Fruit fly (Drosophila melanogaster) whole organism, adult: ENCODE measurements around the gene zfh1.

ENCODE experiments used
- CG11617 ChIP-seq: fragments of 200-800 bp; sonication (Bioruptor generic); optimal IDR thresholded peaks from 2 replicates; lab custom pipeline; 2017; ENCODE audit warnings: mild to moderate bottlenecking, missing biosample characterization, missing genetic modification reagents, missing genetic modification characterization
- CG12768 ChIP-seq: fragments of 200-800 bp; sonication (Bioruptor generic); optimal IDR thresholded peaks from 2 replicates; lab custom pipeline; 2017; ENCODE audit warnings: missing biosample characterization, missing genetic modification characterization, mild to moderate bottlenecking, moderate library complexity, missing genetic modification reagents
- CG14711 ChIP-seq: fragments of 200-800 bp; sonication (Bioruptor generic); optimal IDR thresholded peaks from 2 replicates; lab custom pipeline; 2018; ENCODE audit warnings: missing biosample characterization, mild to moderate bottlenecking, missing genetic modification characterization, moderate library complexity
- CG1620 ChIP-seq: fragments of 200-800 bp; sonication (Bioruptor generic); optimal IDR thresholded peaks from 2 replicates; lab custom pipeline; 2016; ENCODE audit warnings: missing biosample characterization, missing genetic modification characterization
- CG33017 ChIP-seq: fragments of 200-800 bp; sonication (Bioruptor generic); optimal IDR thresholded peaks from 2 replicates; lab custom pipeline; 2018; ENCODE audit warnings: missing biosample characterization, mild to moderate bottlenecking, missing genetic modification characterization, moderate library complexity
- CG5204 ChIP-seq: fragments of 200-800 bp; sonication (Bioruptor generic); optimal IDR thresholded peaks from 2 replicates; lab custom pipeline; 2016; ENCODE audit warnings: missing biosample characterization, missing genetic modification characterization
- CG7045 ChIP-seq: fragments of 200-800 bp; sonication (Bioruptor generic); optimal IDR thresholded peaks from 2 replicates; lab custom pipeline; 2017; ENCODE audit warnings: missing biosample characterization, mild to moderate bottlenecking, missing genetic modification characterization
- CG7101 ChIP-seq: fragments of 200-800 bp; sonication (Bioruptor generic); optimal IDR thresholded peaks from 2 replicates; lab custom pipeline; 2018; ENCODE audit warnings: missing biosample characterization, mild to moderate bottlenecking, missing genetic modification characterization, moderate library complexity
- Clk ChIP-seq: fragments of 200-800 bp; sonication (Bioruptor generic); optimal IDR thresholded peaks from 2 replicates; lab custom pipeline; 2017; ENCODE audit warnings: missing biosample characterization, missing genetic modification characterization
- Crg-1 ChIP-seq: fragments of 200-800 bp; sonication (Bioruptor generic); optimal IDR thresholded peaks from 2 replicates; lab custom pipeline; 2016; ENCODE audit warnings: missing biosample characterization, missing genetic modification characterization
- Hr96 ChIP-seq: fragments of 200-800 bp; sonication (Bioruptor generic); optimal IDR thresholded peaks from 2 replicates; lab custom pipeline; 2016; ENCODE audit warnings: missing biosample characterization, missing genetic modification characterization
- Mnt ChIP-seq: fragments of 200-800 bp; sonication (Bioruptor generic); optimal IDR thresholded peaks from 2 replicates; lab custom pipeline; 2016; ENCODE audit warnings: missing biosample characterization, mild to moderate bottlenecking, missing genetic modification characterization
- bab1 ChIP-seq: fragments of 200-800 bp; sonication (Bioruptor generic); optimal IDR thresholded peaks from 3 replicates; lab custom pipeline; 2019; ENCODE audit warnings: missing biosample characterization, mild to moderate bottlenecking, missing genetic modification characterization, moderate library complexity
- cic ChIP-seq: fragments of 200-800 bp; sonication (Bioruptor generic); optimal IDR thresholded peaks from 2 replicates; lab custom pipeline; 2017; ENCODE audit warnings: missing biosample characterization, mild to moderate bottlenecking, missing genetic modification characterization, moderate library complexity
- cnc ChIP-seq, 2 experiments: fragments of >200 bp; optimal IDR thresholded peaks; 2 replicates each; lab custom pipeline; 2017
- kay ChIP-seq: fragments of 200-800 bp; sonication (Bioruptor generic); peaks from one replicate; lab custom pipeline; 2016; ENCODE audit warnings: missing biosample characterization, missing genetic modification characterization, borderline replicate concordance
- ovo ChIP-seq: fragments of 200-800 bp; sonication (Bioruptor generic); optimal IDR thresholded peaks from 2 replicates; lab custom pipeline; 2016; ENCODE audit warnings: missing biosample characterization, missing genetic modification characterization
- pad ChIP-seq: fragments of 200-800 bp; sonication (Bioruptor generic); optimal IDR thresholded peaks from 3 replicates; lab custom pipeline; 2017; ENCODE audit warnings: missing biosample characterization, missing genetic modification characterization, mild to moderate bottlenecking, moderate library complexity, missing genetic modification reagents
- tj ChIP-seq: fragments of 200-800 bp; sonication (Bioruptor generic); optimal IDR thresholded peaks from 3 replicates; lab custom pipeline; 2017; ENCODE audit warnings: missing biosample characterization, mild to moderate bottlenecking, missing genetic modification characterization, moderate library complexity
- toe ChIP-seq: fragments of 200-800 bp; sonication (Bioruptor generic); optimal IDR thresholded peaks from 2 replicates; lab custom pipeline; 2016; ENCODE audit warnings: missing biosample characterization, missing genetic modification characterization

The zfh1 gene

DNA sequence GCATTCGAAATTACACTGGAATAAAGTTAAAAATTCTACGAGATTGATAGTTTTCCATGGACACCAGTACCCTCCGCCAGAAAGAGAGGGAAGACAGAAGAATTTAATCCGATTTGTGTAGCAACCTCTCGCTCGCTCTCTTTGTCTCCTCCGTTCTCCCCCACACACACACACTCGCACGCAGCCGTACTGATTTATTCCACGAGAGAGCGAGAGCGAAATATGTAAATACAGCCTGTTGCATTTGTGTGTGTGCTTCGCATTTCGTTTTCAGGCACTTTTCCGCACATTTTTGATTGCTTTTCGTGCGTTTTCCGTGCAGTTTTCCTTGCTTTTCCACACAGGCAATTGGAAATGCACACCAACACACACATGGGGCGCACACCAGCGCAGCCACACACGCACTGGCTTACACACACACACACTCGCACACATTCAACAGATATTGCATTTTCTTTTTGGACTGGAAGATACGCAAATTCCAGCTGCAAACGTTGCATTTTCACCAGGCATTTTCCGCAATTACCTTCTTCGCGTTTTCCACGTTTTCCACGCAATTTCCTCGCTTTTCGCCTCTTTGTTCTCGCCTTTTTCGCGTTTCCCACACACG is 40.1 kb downstream of the zfh1 start:
- no peak for TF ChIP-seq Crg-1 (GFP tag; lab: Kevin White, UChicago)
- peak; percentile 36 for TF ChIP-seq pad (GFP tag; lab: Kevin White, UChicago)
- TF ChIP-seq kay (GFP tag; lab: Kevin White, UChicago) = no peak
- TF ChIP-seq CG7101 (tag; lab: Kevin White, UChicago) = no peak
- peak; percentile 74 for TF ChIP-seq tj (GFP tag; lab: Kevin White, UChicago)
- TF ChIP-seq cic (GFP tag; lab: Kevin White, UChicago) = peak; percentile 22

DNA sequence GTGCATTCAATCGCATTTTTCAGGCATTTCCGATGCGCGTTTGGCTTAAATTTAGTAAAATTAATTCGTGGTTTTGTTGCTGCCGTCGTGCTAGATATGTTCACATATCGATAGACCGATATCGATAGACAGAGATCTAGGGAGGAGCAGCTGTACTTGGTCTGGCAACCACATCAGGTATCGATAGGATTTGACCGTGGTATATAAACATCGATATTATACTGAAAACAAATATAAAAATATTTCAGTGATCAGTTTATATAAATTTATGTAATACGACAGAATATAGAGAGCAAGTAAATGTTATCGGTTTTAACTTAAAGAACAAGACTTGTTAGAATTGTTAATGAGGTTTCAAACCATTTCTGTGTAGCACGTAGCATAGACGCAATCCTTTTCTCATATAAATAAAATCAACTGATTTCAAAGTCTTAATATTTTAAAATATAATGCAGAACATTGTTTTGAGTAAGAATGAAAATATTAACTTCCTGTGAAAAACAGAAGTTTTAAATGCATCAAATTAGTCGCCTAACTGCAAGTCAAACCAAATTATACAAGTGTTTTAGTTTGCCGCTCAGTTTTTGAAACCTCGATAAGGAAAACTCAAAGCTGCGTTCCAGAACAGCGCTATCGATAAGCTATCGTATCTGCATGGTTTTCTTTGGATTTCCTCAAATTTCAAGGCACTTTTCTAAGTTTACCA is 40.9 kb downstream of the zfh1 start, which contains the start of the genes wts and dj-1beta:
wts (minus strand) TSS at position 130 of the 706 bp plus-strand sequence.
dj-1beta (plus strand) TSS at position 628 of the 706 bp plus-strand sequence.
- TF ChIP-seq toe (GFP tag; lab: Kevin White, UChicago) = peak; percentile 11
- peak; percentile 14 for TF ChIP-seq Hr96 (GFP tag; lab: Kevin White, UChicago)
- peak; percentile 16 for TF ChIP-seq CG1620 (GFP tag; lab: Kevin White, UChicago)
- TF ChIP-seq CG7101 (tag; lab: Kevin White, UChicago) = peak; percentile 6
- peak; percentile 64 for TF ChIP-seq kay (GFP tag; lab: Kevin White, UChicago)
- TF ChIP-seq CG5204 (GFP tag; lab: Kevin White, UChicago) = no peak
- TF ChIP-seq bab1 (GFP tag; lab: Kevin White, UChicago) = no peak

DNA sequence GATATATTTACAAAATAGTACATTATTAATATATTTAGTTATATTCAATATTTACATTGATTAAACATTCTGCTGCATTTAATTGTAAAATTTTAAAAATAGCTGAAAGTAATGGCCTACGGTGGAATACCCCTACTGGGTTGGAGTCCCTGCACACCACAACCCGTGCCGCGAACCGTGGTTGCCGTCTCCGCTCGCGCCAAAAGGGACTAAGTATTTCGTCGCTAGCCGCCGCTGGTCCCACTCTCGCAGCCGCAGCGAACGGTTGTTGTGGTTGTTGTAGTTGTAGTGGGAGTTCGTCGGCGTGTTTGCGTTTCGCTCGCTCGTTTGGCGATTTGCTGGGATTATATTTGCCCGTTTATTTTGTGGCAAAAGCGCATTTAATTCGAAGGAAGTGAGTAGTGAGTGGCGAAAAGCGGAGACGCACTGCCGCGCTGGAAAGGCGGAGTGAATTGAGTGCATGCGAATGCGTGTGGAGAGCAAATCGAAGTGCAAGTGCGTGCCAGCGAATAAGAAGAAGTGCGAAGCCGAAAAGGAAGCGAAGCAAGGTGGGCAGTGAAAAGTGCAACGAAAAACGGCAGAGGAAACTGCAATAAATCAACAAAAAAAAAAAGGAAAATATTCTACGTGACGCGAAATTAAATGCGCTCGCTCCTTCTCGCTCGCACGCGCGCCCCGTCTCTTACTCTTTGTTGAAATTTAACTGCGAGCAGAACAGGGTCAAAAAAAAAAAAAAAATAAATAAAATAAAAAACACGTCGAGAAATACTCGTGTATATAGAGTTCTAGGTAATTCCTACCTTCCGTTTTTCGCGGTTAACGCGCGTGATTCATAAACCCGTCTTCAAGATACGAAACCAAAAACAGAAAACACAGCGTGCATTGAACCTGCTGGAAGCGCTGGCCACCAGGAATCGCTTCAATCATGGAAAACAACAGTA is 42.9 kb downstream of the zfh1 start, which contains the start of gene cindr:
cindr (plus strand) TSS at position 272 of the 941 bp plus-strand sequence.
- TF ChIP-seq CG7101 (tag; lab: Kevin White, UChicago) (peak; percentile 51), cnc (optimal IDR thresholded peaks at IDR 0.05; lab: Kevin White, UChicago) (no peak), toe (GFP tag; lab: Kevin White, UChicago) (no peak), kay (GFP tag; lab: Kevin White, UChicago) (peak; percentile 87), CG12768 (GFP tag; lab: Kevin White, UChicago) (no peak), CG14711 (tag; lab: Kevin White, UChicago) (peak; percentile 14), CG33017 (tag; lab: Kevin White, UChicago) (peak; percentile 20), CG1620 (GFP tag; lab: Kevin White, UChicago) (no peak), CG11617 (GFP tag; lab: Kevin White, UChicago) (no peak), bab1 (GFP tag; lab: Kevin White, UChicago) (peak; percentile 69), Crg-1 (GFP tag; lab: Kevin White, UChicago) (no peak), ovo (peak; percentile 56), pad (GFP tag; lab: Kevin White, UChicago) (peak; percentile 22), Hr96 (GFP tag; lab: Kevin White, UChicago) (peak; percentile 50), tj (GFP tag; lab: Kevin White, UChicago) (peak; percentile 52), Mnt (GFP tag; lab: Kevin White, UChicago) (peak; percentile 74), CG7045 (no peak), Clk (peak; percentile 23), CG5204 (GFP tag; lab: Kevin White, UChicago) (no peak), cic (GFP tag; lab: Kevin White, UChicago) (peak; percentile 59)

DNA sequence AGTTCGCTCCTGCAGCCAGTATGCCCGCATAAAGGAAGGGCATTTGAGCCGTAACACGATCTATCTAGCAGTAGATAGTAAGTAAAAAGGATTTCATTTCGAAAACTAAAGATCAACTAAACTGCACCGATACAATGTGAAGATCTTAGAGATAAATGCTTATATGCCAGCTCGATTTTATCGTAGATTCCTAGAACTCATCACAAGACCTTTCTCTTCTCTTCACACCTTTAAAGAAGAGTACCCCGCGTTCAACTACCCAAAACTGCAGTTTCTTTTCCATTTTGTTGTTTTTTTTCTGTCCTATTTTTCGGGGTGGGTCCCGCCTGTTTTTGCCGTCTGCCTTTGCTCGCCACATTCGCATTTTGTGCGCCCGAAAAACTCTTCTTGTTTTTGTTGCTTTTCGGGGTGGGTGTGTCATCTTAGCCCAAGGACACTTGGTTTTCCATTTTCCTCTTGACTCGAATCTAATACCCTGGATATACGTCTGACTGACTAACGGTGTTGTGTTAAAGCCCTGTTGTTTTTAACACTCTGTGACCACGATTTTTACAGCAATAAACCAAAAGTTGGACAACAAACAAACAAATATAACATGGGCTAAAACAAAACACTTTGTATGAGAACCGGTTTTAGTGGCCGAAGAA is 43.7 kb downstream of the zfh1 start:
- TF ChIP-seq CG12768 (GFP tag; lab: Kevin White, UChicago) = no peak

DNA sequence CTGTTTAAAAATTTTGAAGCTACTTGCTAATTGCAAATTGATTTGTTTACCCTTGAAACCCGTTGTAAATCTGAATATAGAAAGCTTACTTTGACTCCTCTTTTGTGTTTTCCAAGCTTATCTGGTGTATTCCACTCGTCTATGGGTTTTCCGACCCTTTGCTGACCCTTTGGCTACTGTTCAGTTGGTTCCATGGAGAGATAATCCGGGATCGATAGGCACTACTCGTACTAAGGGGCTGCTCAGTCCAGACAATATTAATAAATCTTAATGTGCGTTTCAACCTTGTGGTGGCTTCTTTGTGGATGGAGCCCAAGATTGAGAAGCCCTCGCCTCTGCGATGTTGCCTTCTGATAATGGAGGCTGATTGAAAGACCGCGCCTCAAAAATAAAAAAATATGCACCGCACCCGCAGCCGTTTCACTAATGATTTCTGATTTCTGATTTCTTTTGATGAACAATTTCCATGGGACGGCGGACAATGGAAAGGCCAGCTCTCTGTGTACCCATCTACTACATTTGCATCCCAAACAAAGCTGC is 44.6 kb downstream of the zfh1 start:
- TF ChIP-seq CG33017 (tag; lab: Kevin White, UChicago) (no peak), CG5204 (GFP tag; lab: Kevin White, UChicago) (no peak), cic (GFP tag; lab: Kevin White, UChicago) (no peak), pad (GFP tag; lab: Kevin White, UChicago) (no peak), CG7101 (tag; lab: Kevin White, UChicago) (no peak), ovo (no peak), CG11617 (GFP tag; lab: Kevin White, UChicago) (no peak), CG7045 (no peak), toe (GFP tag; lab: Kevin White, UChicago) (no peak), tj (GFP tag; lab: Kevin White, UChicago) (no peak), bab1 (GFP tag; lab: Kevin White, UChicago) (no peak), Clk (no peak), cnc (optimal IDR thresholded peaks at IDR 0.05; lab: Kevin White, UChicago) (no peak), kay (GFP tag; lab: Kevin White, UChicago) (no peak), Crg-1 (GFP tag; lab: Kevin White, UChicago) (no peak)
